Fruit fly (Drosophila melanogaster) whole organism, embryonic: ENCODE data around the gene MBD-like.

ENCODE experiments used
- Bdp1 ChIP-seq: fragments of 200-800 bp; sonication (Bioruptor generic); optimal IDR thresholded peaks from 3 replicates; lab custom pipeline; 2016; ENCODE audit warnings: missing biosample characterization, missing genetic modification characterization
- CG12299 ChIP-seq: fragments of 200-800 bp; sonication (Bioruptor generic); optimal IDR thresholded peaks from 2 replicates; lab custom pipeline; 2018; ENCODE audit warnings: missing biosample characterization, mild to moderate bottlenecking, missing genetic modification characterization
- CG12942 ChIP-seq: fragments of 200-800 bp; sonication (Bioruptor generic); optimal IDR thresholded peaks from 3 replicates; lab custom pipeline; 2016; ENCODE audit warnings: missing biosample characterization, missing genetic modification characterization
- CG14441 ChIP-seq: fragments of 200-800 bp; sonication (Bioruptor generic); IDR thresholded peaks from 2 replicates; pipeline ENCODE4 v1.3.6; 2022; ENCODE audit warnings: missing biosample characterization, missing genetic modification characterization
- CG14965 ChIP-seq: fragments of 200-800 bp; sonication (Bioruptor generic); optimal IDR thresholded peaks from 2 replicates; lab custom pipeline; 2016; ENCODE audit warnings: missing biosample characterization, missing genetic modification characterization, borderline replicate concordance
- CG1602 ChIP-seq: fragments of 200-800 bp; sonication (Bioruptor generic); optimal IDR thresholded peaks from 3 replicates; lab custom pipeline; 2016; ENCODE audit warnings: missing biosample characterization, missing genetic modification characterization
- CG17568 ChIP-seq: fragments of 200-800 bp; sonication (Bioruptor generic); optimal IDR thresholded peaks from 2 replicates; lab custom pipeline; 2018; ENCODE audit warnings: missing biosample characterization, mild to moderate bottlenecking, missing genetic modification characterization, moderate library complexity
- CG17612 ChIP-seq: fragments of 200-800 bp; sonication (Bioruptor generic); IDR thresholded peaks from 2 replicates; pipeline ENCODE4 v1.3.6; 2022; ENCODE audit warnings: missing biosample characterization, missing genetic modification characterization
- CG31441 ChIP-seq: fragments of 200-800 bp; sonication (Bioruptor generic); IDR thresholded peaks from 2 replicates; pipeline ENCODE4 v1.3.6; 2022; ENCODE audit warnings: missing biosample characterization, missing genetic modification characterization
- CG32532 ChIP-seq: fragments of 200-800 bp; sonication (Bioruptor generic); IDR thresholded peaks from 2 replicates; pipeline ENCODE4 v1.3.6; 2022; ENCODE audit warnings: missing biosample characterization, missing genetic modification characterization
- CG4424 ChIP-seq: fragments of 200-800 bp; sonication (Bioruptor generic); optimal IDR thresholded peaks from 3 replicates; lab custom pipeline; 2016; ENCODE audit warnings: missing biosample characterization, missing genetic modification characterization
- CG4820 ChIP-seq: fragments of 200-800 bp; sonication (Bioruptor generic); optimal IDR thresholded peaks from 3 replicates; lab custom pipeline; 2016; ENCODE audit warnings: missing biosample characterization, missing genetic modification characterization
- CG5180 ChIP-seq: fragments of 200-800 bp; sonication (Bioruptor generic); optimal IDR thresholded peaks from 3 replicates; lab custom pipeline; 2017; ENCODE audit warnings: missing biosample characterization, missing genetic modification characterization, mild to moderate bottlenecking, moderate library complexity, missing genetic modification reagents
- CG6254 ChIP-seq: fragments of 200-800 bp; sonication (Bioruptor generic); optimal IDR thresholded peaks from 3 replicates; lab custom pipeline; 2017; ENCODE audit warnings: mild to moderate bottlenecking, missing biosample characterization, missing genetic modification reagents, missing genetic modification characterization
- CG6272 ChIP-seq: fragments of 200-800 bp; sonication (Bioruptor generic); IDR thresholded peaks from 2 replicates; pipeline ENCODE4 v1.3.6; 2022; ENCODE audit warnings: missing biosample characterization, missing genetic modification characterization
- CG6765 ChIP-seq: fragments of 200-800 bp; sonication (Bioruptor generic); optimal IDR thresholded peaks from 3 replicates; lab custom pipeline; 2017; ENCODE audit warnings: missing biosample characterization, mild to moderate bottlenecking, missing genetic modification characterization
- CG7357 ChIP-seq: fragments of 200-800 bp; sonication (Bioruptor generic); IDR thresholded peaks from 3 replicates; pipeline ENCODE4 v1.3.6; 2022; ENCODE audit warnings: missing biosample characterization, missing genetic modification characterization
- CG7928 ChIP-seq: fragments of 200-800 bp; sonication (Bioruptor generic); optimal IDR thresholded peaks from 2 replicates; lab custom pipeline; 2017; ENCODE audit warnings: missing biosample characterization, mild to moderate bottlenecking, missing genetic modification characterization
- D19B ChIP-seq: fragments of 200-800 bp; sonication (Bioruptor generic); optimal IDR thresholded peaks from 2 replicates; lab custom pipeline; 2017; ENCODE audit warnings: missing biosample characterization, mild to moderate bottlenecking, missing genetic modification characterization
- Dll ChIP-seq: fragments of 200-800 bp; sonication (Bioruptor generic); IDR thresholded peaks from 4 replicates; pipeline ENCODE4 v1.3.6; 2022; ENCODE audit warnings: missing biosample characterization, missing genetic modification characterization; ENCODE audit not compliant: partially characterized antibody
- Fer2 ChIP-seq: fragments of 200-800 bp; sonication (Bioruptor generic); optimal IDR thresholded peaks from 2 replicates; lab custom pipeline; 2018; ENCODE audit warnings: missing biosample characterization, mild to moderate bottlenecking, missing genetic modification characterization, moderate library complexity
- H2.0 ChIP-seq: fragments of 200-800 bp; sonication (Bioruptor generic); IDR thresholded peaks from 2 replicates; pipeline ENCODE4 v1.3.6; 2022; ENCODE audit warnings: missing biosample characterization, missing genetic modification characterization
- Jarid2 ChIP-seq: fragments of 200-800 bp; sonication (Bioruptor generic); optimal IDR thresholded peaks from 3 replicates; lab custom pipeline; 2017; ENCODE audit warnings: mild to moderate bottlenecking, missing biosample characterization, missing genetic modification reagents, missing genetic modification characterization
- Mes4 ChIP-seq: fragments of 200-800 bp; sonication (Bioruptor generic); optimal IDR thresholded peaks from 2 replicates; lab custom pipeline; 2016; ENCODE audit warnings: missing biosample characterization, missing genetic modification characterization
- NK7.1 ChIP-seq: fragments of 200-800 bp; sonication (Bioruptor generic); optimal IDR thresholded peaks from 3 replicates; lab custom pipeline; 2016; ENCODE audit warnings: missing biosample characterization, missing genetic modification characterization
- Nf-YB ChIP-seq: fragments of 200-800 bp; sonication (Bioruptor generic); optimal IDR thresholded peaks from 3 replicates; lab custom pipeline; 2019; ENCODE audit warnings: missing biosample characterization, mild to moderate bottlenecking, missing genetic modification characterization, moderate library complexity
- NfI ChIP-seq: fragments of 200-800 bp; sonication (Bioruptor generic); optimal IDR thresholded peaks from 3 replicates; lab custom pipeline; 2018; ENCODE audit warnings: missing biosample characterization, mild to moderate bottlenecking, missing genetic modification characterization, moderate library complexity
- Ravus ChIP-seq: fragments of 200-800 bp; sonication (Bioruptor generic); IDR thresholded peaks from 2 replicates; pipeline ENCODE4 v1.3.6; 2022; ENCODE audit warnings: missing biosample characterization, missing genetic modification characterization
- Sin3A ChIP-seq: fragments of >200 bp; optimal IDR thresholded peaks from 2 replicates; lab custom pipeline; 2018
- Vsx1 ChIP-seq: fragments of 200-800 bp; sonication (Bioruptor generic); optimal IDR thresholded peaks from 2 replicates; lab custom pipeline; 2017; ENCODE audit warnings: missing biosample characterization, mild to moderate bottlenecking, missing genetic modification characterization, missing genetic modification reagents
- bbx ChIP-seq: fragments of 200-800 bp; sonication (Bioruptor generic); IDR thresholded peaks from 2 replicates; pipeline ENCODE4 v1.3.6; 2022; ENCODE audit warnings: missing biosample characterization, missing genetic modification characterization; ENCODE audit not compliant: partially characterized antibody
- bcd ChIP-seq: fragments of 200-800 bp; sonication (Bioruptor generic); optimal IDR thresholded peaks from 2 replicates; lab custom pipeline; 2017; ENCODE audit warnings: missing biosample characterization, mild to moderate bottlenecking, missing genetic modification characterization
- bsh ChIP-seq, 2 experiments: fragments of 200-800 bp; sonication (Bioruptor generic); optimal IDR thresholded peaks; 2 replicates each; lab custom pipeline; 2017 to 2018; ENCODE audit warnings: mild to moderate bottlenecking in 2 of 2, missing biosample characterization in 2 of 2, missing genetic modification characterization in 2 of 2, moderate library complexity in 1 of 2
- cas ChIP-seq: fragments of 200-800 bp; sonication (Bioruptor generic); IDR thresholded peaks from 2 replicates; pipeline ENCODE4 v1.3.6; 2022; ENCODE audit warnings: missing biosample characterization, missing genetic modification characterization
- crc ChIP-seq: fragments of 200-800 bp; sonication (Bioruptor generic); optimal IDR thresholded peaks from 2 replicates; lab custom pipeline; 2016; ENCODE audit warnings: missing biosample characterization, missing genetic modification characterization
- dmrt11E ChIP-seq: fragments of 200-800 bp; sonication (Bioruptor generic); optimal IDR thresholded peaks from 3 replicates; lab custom pipeline; 2018; ENCODE audit warnings: missing biosample characterization, mild to moderate bottlenecking, missing genetic modification characterization, moderate library complexity
- fu2 ChIP-seq: fragments of 200-800 bp; sonication (Bioruptor generic); optimal IDR thresholded peaks from 2 replicates; lab custom pipeline; 2016; ENCODE audit warnings: missing biosample characterization, missing genetic modification characterization
- gt ChIP-seq: fragments of 200-800 bp; sonication (Bioruptor generic); IDR thresholded peaks from 2 replicates; pipeline ENCODE4 v1.3.6; 2022; ENCODE audit warnings: missing biosample characterization, missing genetic modification characterization
- hth ChIP-seq: fragments of >200 bp; optimal IDR thresholded peaks from 2 replicates; lab custom pipeline; 2017; ENCODE audit warnings: inconsistent platforms
- ind ChIP-seq: fragments of 200-800 bp; sonication (Bioruptor generic); optimal IDR thresholded peaks from 3 replicates; lab custom pipeline; 2016; ENCODE audit warnings: missing biosample characterization, missing genetic modification characterization
- lilli ChIP-seq: fragments of 200-800 bp; sonication (Bioruptor generic); optimal IDR thresholded peaks from 3 replicates; lab custom pipeline; 2016; ENCODE audit warnings: missing biosample characterization, missing genetic modification characterization
- mld ChIP-seq: fragments of 200-800 bp; sonication (Bioruptor generic); IDR thresholded peaks from 3 replicates; pipeline ENCODE4 v1.3.6; 2022; ENCODE audit warnings: missing biosample characterization, missing genetic modification characterization; ENCODE audit not compliant: partially characterized antibody
- oc ChIP-seq: fragments of 200-800 bp; sonication (Bioruptor generic); optimal IDR thresholded peaks from 2 replicates; lab custom pipeline; 2018; ENCODE audit warnings: missing biosample characterization, mild to moderate bottlenecking, missing genetic modification characterization, moderate library complexity
- p53 ChIP-seq: fragments of 200-800 bp; sonication (Bioruptor generic); optimal IDR thresholded peaks from 2 replicates; lab custom pipeline; 2016; ENCODE audit warnings: missing biosample characterization, missing genetic modification characterization
- pan ChIP-seq, 4 experiments: fragments of >200 bp in 3 of 4; fragments of 200-800 bp in 1 of 4; sonication (Bioruptor generic) in 1 of 4; optimal IDR thresholded peaks in 3 of 4; IDR thresholded peaks in 1 of 4; 2 replicates each; pipeline versions ENCODE4 v1.3.6 to Lab custom; 2017 to 2022; ENCODE audit warnings: missing biosample characterization in 2 of 4, missing genetic modification characterization in 2 of 4, mixed read lengths in 1 of 4
- sd ChIP-seq: fragments of 200-800 bp; sonication (Bioruptor generic); optimal IDR thresholded peaks from 3 replicates; lab custom pipeline; 2018; ENCODE audit warnings: missing biosample characterization, mild to moderate bottlenecking, missing genetic modification characterization, moderate library complexity
- sens ChIP-seq: fragments of 200-800 bp; sonication (Bioruptor generic); peaks from one replicate; lab custom pipeline; 2016; ENCODE audit warnings: missing biosample characterization, missing genetic modification characterization
- sug ChIP-seq: fragments of 200-800 bp; optimal IDR thresholded peaks from 2 replicates; lab custom pipeline; 2019; ENCODE audit warnings: missing biosample characterization, mild to moderate bottlenecking, missing genetic modification characterization, moderate library complexity
- toy ChIP-seq: fragments of 200-800 bp; sonication (Bioruptor generic); IDR thresholded peaks from 2 replicates; pipeline ENCODE4 v1.3.6; 2022; ENCODE audit warnings: missing biosample characterization, missing genetic modification characterization

Gene MBD-like

dm6 chr3R:9573812-9574587, 14.4 kb downstream of the MBD-like start, which contains the start of gene CG9399 (continued):
- no peak for TF ChIP-seq mld (GFP tag; lab: Robert Waterston, UW)
- peak; percentile 87 for TF ChIP-seq CG6765 (GFP tag; lab: Kevin White, UChicago)
- peak; percentile 85 for TF ChIP-seq Ravus (GFP tag; lab: Robert Waterston, UW)
- TF ChIP-seq p53 = peak; percentile 38
- peak; percentile 97 for TF ChIP-seq NfI (GFP tag; lab: Kevin White, UChicago)
- TF ChIP-seq CG14441 (GFP tag; lab: Robert Waterston, UW) = peak; percentile 98
- TF ChIP-seq D19B = peak; percentile 81
- peak; percentile 86 to 98 for TF ChIP-seq bsh (GFP tag; optimal IDR thresholded peaks at IDR 0.05; lab: Kevin White, UChicago)
- TF ChIP-seq dmrt11E (tag; lab: Kevin White, UChicago) = peak; percentile 97
- TF ChIP-seq ind (GFP tag; lab: Kevin White, UChicago) = peak; percentile 97
- TF ChIP-seq NK7.1 (GFP tag; lab: Kevin White, UChicago) = peak; percentile 68
- peak; percentile 97 for TF ChIP-seq CG12942
- no peak for TF ChIP-seq hth (lab: Kevin White, UChicago)
- TF ChIP-seq Vsx1 (GFP tag; lab: Kevin White, UChicago) = peak; percentile 94
- peak; percentile 90 for TF ChIP-seq Bdp1 (GFP tag; lab: Kevin White, UChicago)
- peak; percentile 72 for TF ChIP-seq CG7928
- TF ChIP-seq CG5180 = peak; percentile 80
- peak; percentile 92 for TF ChIP-seq CG7357 (GFP tag; lab: Robert Waterston, UW)
- peak; percentile 98 for TF ChIP-seq H2.0 (GFP tag; lab: Robert Waterston, UW)
- peak; percentile 93 for TF ChIP-seq sug
- TF ChIP-seq fu2 (GFP tag; lab: Kevin White, UChicago) = peak; percentile 92
- peak; percentile 95 for TF ChIP-seq cas (GFP tag; lab: Robert Waterston, UW)
- peak; percentile 95 for TF ChIP-seq CG12299
- peak; percentile 83 for TF ChIP-seq Mes4 (GFP tag; lab: Kevin White, UChicago)
- TF ChIP-seq CG32532 (GFP tag; lab: Robert Waterston, UW) = peak; percentile 96
- TF ChIP-seq gt (GFP tag; lab: Robert Waterston, UW) = peak; percentile 96
- no peak for TF ChIP-seq Sin3A (lab: Kevin White, UChicago)
- TF ChIP-seq pan (optimal IDR thresholded peaks at IDR 0.05; lab: Kevin White, UChicago) = no peak
- TF ChIP-seq pan (GFP tag; optimal IDR thresholded peaks at IDR 0.05 in 1 of 2, IDR thresholded peaks at IDR 0.05 in 1 of 2) = peak in 1 of 2 experiments; percentile 99
- TF ChIP-seq toy = peak; percentile 89
- TF ChIP-seq sd (tag; lab: Kevin White, UChicago) = peak; percentile 84
- peak; percentile 86 for TF ChIP-seq crc (GFP tag; lab: Kevin White, UChicago)
- TF ChIP-seq Dll (GFP tag; lab: Robert Waterston, UW) = peak; percentile 35; the same call in 1 of the 4 replicates
- peak; percentile 85 for TF ChIP-seq Fer2 (tag; lab: Kevin White, UChicago)
- peak; percentile 55 for TF ChIP-seq CG14965 (GFP tag; lab: Kevin White, UChicago)
- peak; percentile 96 for TF ChIP-seq CG17612 (GFP tag; lab: Robert Waterston, UW)
- TF ChIP-seq Jarid2 = peak; percentile 78
- peak; percentile 97 for TF ChIP-seq CG4424 (GFP tag; lab: Kevin White, UChicago)
- peak; percentile 93 for TF ChIP-seq CG6254 (GFP tag; lab: Kevin White, UChicago)
- TF ChIP-seq CG31441 (GFP tag; lab: Robert Waterston, UW) = peak; percentile 99
- peak; percentile 97 for TF ChIP-seq oc (tag; lab: Kevin White, UChicago)
- TF ChIP-seq CG4820 (GFP tag; lab: Kevin White, UChicago) = peak; percentile 96
- peak; percentile 98 for TF ChIP-seq CG6272 (GFP tag; lab: Robert Waterston, UW)
- TF ChIP-seq sens (GFP tag; lab: Kevin White, UChicago) = peak; percentile 99
- peak; percentile 95 for TF ChIP-seq CG17568 (GFP tag; lab: Kevin White, UChicago)
- peak; percentile 99 for TF ChIP-seq CG1602
- peak; percentile 98 for TF ChIP-seq lilli (GFP tag; lab: Kevin White, UChicago)
- peak; percentile 86 for TF ChIP-seq Nf-YB (GFP tag; lab: Kevin White, UChicago)
- TF ChIP-seq bcd (GFP tag; lab: Kevin White, UChicago) = peak; percentile 97
- peak; percentile 44 for TF ChIP-seq bbx (GFP tag; lab: Robert Waterston, UW)
